Worm (Caenorhabditis elegans): ENCODE results near the gene gpn-1.

- TF ChIP-seq him-1 (tag; optimal IDR thresholded peaks at IDR 0.05), result no peak
- no peak for TF ChIP-seq W03F9.2 (tag; optimal IDR thresholded peaks at IDR 0.05)
- TF ChIP-seq dao-5 (tag; optimal IDR thresholded peaks at IDR 0.05), result no peak
These were observed 54.9 kb downstream of the gpn-1 start for ce11 chrX:15736419-15736818.
